Fruit fly (Drosophila melanogaster): Measurements from ENCODE around the gene comm2.
A peak's percentile ranks its signal among the peaks of the same experiment; 100 is the strongest.

Gene comm2

dm6 chr3L:15690711-15691591 is 8.7 kb downstream of the comm2 start:
- peak; percentile 31 for TF ChIP-seq noc (tag; optimal IDR thresholded peaks at IDR 0.05)

dm6 chr3L:15689518-15689917 is 10.1 kb downstream of the comm2 start:
- TF ChIP-seq noc (tag; optimal IDR thresholded peaks at IDR 0.05), result peak; percentile 48

- no peak for TF ChIP-seq noc (tag; optimal IDR thresholded peaks at IDR 0.05)
These were observed 11.8 kb downstream of the comm2 start, which contains the start of gene CG34452 for dm6 chr3L:15687802-15688201. Gene CG34452 (minus strand): TSS chr3L:15687902.

dm6 chr3L:15684017-15684416 is 15.6 kb downstream of the comm2 start:
- TF ChIP-seq noc (tag; optimal IDR thresholded peaks at IDR 0.05), result no peak

- TF ChIP-seq noc (tag; optimal IDR thresholded peaks at IDR 0.05), result no peak
These were observed 16.2 kb downstream of the comm2 start, which contains the start of the genes CG7579 and Pgant8 for dm6 chr3L:15683345-15683922. Gene CG7579 (minus strand): TSS chr3L:15683445. Gene Pgant8 (plus strand): TSS chr3L:15683872.

dm6 chr3L:15679420-15679819 is 20.2 kb downstream of the comm2 start, which contains the start of gene CG7304:
Gene CG7304 (plus strand): TSS chr3L:15679720.
- no peak for TF ChIP-seq noc (tag; optimal IDR thresholded peaks at IDR 0.05)

- no peak for TF ChIP-seq noc (tag; optimal IDR thresholded peaks at IDR 0.05)
These were observed 21.4 kb downstream of the comm2 start for dm6 chr3L:15678284-15678683.

dm6 chr3L:15677662-15678061 is 22.0 kb downstream of the comm2 start:
- TF ChIP-seq noc (tag; optimal IDR thresholded peaks at IDR 0.05), result no peak

- TF ChIP-seq noc (tag; optimal IDR thresholded peaks at IDR 0.05), result no peak
These were observed 24.5 kb downstream of the comm2 start for dm6 chr3L:15675111-15675510.

dm6 chr3L:15672800-15673199 is 26.9 kb downstream of the comm2 start:
- no peak for TF ChIP-seq noc (tag; optimal IDR thresholded peaks at IDR 0.05)

dm6 chr3L:15670455-15670854 is 29.2 kb downstream of the comm2 start:
- TF ChIP-seq noc (tag; optimal IDR thresholded peaks at IDR 0.05), result no peak

- TF ChIP-seq noc (tag; optimal IDR thresholded peaks at IDR 0.05), result no peak
These were observed 29.7 kb downstream of the comm2 start for dm6 chr3L:15669939-15670338.

dm6 chr3L:15665741-15666140 is 33.9 kb downstream of the comm2 start:
- TF ChIP-seq noc (tag; optimal IDR thresholded peaks at IDR 0.05), result no peak

dm6 chr3L:15664199-15664794 is 35.4 kb downstream of the comm2 start:
- no peak for TF ChIP-seq noc (tag; optimal IDR thresholded peaks at IDR 0.05)

- no peak for TF ChIP-seq noc (tag; optimal IDR thresholded peaks at IDR 0.05)
These were observed 37.1 kb downstream of the comm2 start for dm6 chr3L:15662510-15662909.

dm6 chr3L:15661567-15661966 is 38.1 kb downstream of the comm2 start, which contains the start of gene CG43082:
Gene CG43082 (plus strand): TSS chr3L:15661867.
- no peak for TF ChIP-seq noc (tag; optimal IDR thresholded peaks at IDR 0.05)

dm6 chr3L:15660915-15661314 is 38.7 kb downstream of the comm2 start, which contains the start of the genes Eig71Ej and Eig71Ek:
Gene Eig71Ej (minus strand): TSS chr3L:15661015.
Gene Eig71Ek (plus strand): TSS chr3L:15661248.
- no peak for TF ChIP-seq noc (tag; optimal IDR thresholded peaks at IDR 0.05)

Data from whole organism, larva.